Worm (Caenorhabditis elegans): ENCODE measurements around the gene faah-4.

DNA sequence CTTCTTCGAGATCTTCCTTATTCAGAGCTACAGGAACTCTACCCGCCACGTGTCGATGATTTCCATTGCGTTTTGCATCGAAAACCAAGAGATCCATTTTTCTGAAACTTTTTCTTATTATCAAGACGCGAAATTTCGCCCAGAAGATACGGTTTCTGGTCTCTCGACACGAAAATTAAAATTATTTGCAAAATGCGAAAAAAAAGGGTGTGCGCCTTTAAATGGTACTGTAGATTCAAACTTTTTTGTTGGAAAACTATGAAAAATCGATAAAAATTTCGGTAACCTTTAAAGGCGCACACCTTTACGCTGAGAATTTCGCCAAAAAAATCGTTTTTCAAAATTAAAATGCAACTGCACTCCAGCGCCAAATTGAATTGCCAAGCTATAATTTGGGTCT, 11.5 kb downstream of the faah-4 start, which contains the start of gene tsen-2:
- TF ChIP-seq W03F9.2 (tag; optimal IDR thresholded peaks at IDR 0.05) (no peak), him-1 (tag; optimal IDR thresholded peaks at IDR 0.05) (no peak), dao-5 (tag; optimal IDR thresholded peaks at IDR 0.05) (no peak)

All from whole organism, L4/young adult.